Worm (Caenorhabditis elegans) whole organism, L4/young adult: ENCODE results near the gene gcy-34.

Experiments used
- W03F9.2 ChIP-seq: fragments of 150-350 bp; optimal IDR thresholded peaks from 2 replicates; lab custom pipeline; 2014; ENCODE audit warnings: missing biosample characterization, missing genetic modification characterization
- dao-5 ChIP-seq: sonication (generic microtip); optimal IDR thresholded peaks from 2 replicates; lab custom pipeline; 2016; ENCODE audit warnings: missing genotype, missing genetic modification characterization, moderate library complexity, missing compliant biosample characterization
- him-1 ChIP-seq: sonication (generic microtip); optimal IDR thresholded peaks from 2 replicates; lab custom pipeline; 2016; ENCODE audit warnings: missing genotype, missing genetic modification reagents, missing genetic modification characterization, missing compliant biosample characterization

DNA sequence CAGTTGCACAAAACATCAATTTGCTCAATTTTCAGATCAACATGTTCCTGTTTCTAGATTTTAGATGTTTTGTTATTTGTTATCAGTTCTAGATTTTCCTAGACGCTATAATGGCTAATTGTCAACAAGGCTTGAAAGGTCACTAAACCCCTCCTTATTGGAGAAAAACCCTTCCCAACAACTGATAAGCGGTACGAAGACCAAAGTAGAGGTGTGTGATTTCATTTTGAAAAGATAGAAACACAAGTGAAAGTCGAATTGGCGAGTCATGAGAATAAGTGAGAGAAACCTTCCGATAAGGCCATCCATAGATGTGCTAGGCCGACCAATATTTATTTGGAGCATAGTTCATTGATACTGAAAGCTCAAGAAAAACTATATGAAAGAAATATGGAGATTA is 12.1 kb downstream of the gcy-34 start:
- TF ChIP-seq W03F9.2 (tag; lab: Kevin White, UChicago) (no peak), dao-5 (tag; lab: Kevin White, UChicago) (no peak), him-1 (tag; lab: Kevin White, UChicago) (no peak)
